Fruit fly (Drosophila melanogaster): ENCODE results near the gene Rrp45.

DNA sequence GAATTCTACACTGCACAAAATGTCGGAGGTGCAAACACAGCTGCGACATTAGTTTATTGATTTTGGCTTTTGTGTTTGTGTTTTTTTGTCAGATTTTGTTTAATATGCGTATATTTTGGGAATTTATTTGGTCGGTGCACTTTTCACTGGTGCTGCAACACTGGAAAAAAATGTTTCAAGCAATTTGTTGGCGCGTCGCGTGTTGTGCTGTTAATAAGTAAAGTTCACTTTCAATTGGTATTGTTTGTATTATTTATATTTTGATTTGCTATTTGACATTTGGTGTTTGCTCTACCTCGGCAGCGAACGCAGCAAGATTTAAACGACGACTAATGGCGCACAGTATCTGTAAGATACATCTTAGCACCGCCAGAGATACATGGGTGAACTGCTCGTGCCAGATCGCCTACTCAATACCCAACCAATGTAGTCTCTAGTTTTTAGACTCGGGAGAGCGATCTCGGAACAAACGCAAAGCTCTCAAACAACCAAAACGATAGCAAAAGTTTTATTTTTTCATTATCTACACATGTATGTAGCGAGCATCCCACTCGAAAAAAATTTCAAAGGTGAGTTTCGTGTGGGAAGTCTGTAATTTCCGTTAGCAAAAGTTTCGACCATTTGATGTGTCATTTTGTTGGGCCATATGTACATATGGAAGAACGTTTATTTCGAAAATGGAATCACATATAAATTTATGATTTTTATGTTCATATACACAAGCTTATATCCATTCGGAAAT, 8.7 kb downstream of the Rrp45 start:
- no peak for TF ChIP-seq psq (GFP tag; optimal IDR thresholded peaks at IDR 0.05)
- TF ChIP-seq OdsH (GFP tag; optimal IDR thresholded peaks at IDR 0.05) = peak; percentile 0
- no peak for TF ChIP-seq Sp1 (GFP tag; optimal IDR thresholded peaks at IDR 0.05)
- no peak for TF ChIP-seq br (GFP tag; optimal IDR thresholded peaks at IDR 0.05)
